Fruit fly (Drosophila melanogaster) whole organism, embryonic: Measurements from ENCODE around the gene Actn3.

Source experiments
- Abd-B ChIP-seq: fragments of 200-800 bp; sonication (Bioruptor generic); optimal IDR thresholded peaks from 2 replicates; lab custom pipeline; 2018; ENCODE audit warnings: missing biosample characterization, mild to moderate bottlenecking, missing genetic modification characterization, moderate library complexity
- Aef1 ChIP-seq: fragments of 200-800 bp; sonication (Bioruptor generic); IDR thresholded peaks from 3 replicates; pipeline ENCODE4 v1.3.6; 2022; ENCODE audit warnings: missing biosample characterization, missing genetic modification characterization
- BEAF-32 ChIP-seq: fragments of 200-800 bp; sonication (Bioruptor generic); optimal IDR thresholded peaks from 3 replicates; lab custom pipeline; 2017; ENCODE audit warnings: missing biosample characterization, missing genetic modification characterization, mild to moderate bottlenecking, moderate library complexity, missing genetic modification reagents
- Blimp-1 ChIP-seq: fragments of 200-800 bp; sonication (Bioruptor generic); optimal IDR thresholded peaks from 3 replicates; lab custom pipeline; 2018; ENCODE audit warnings: missing biosample characterization, missing genetic modification characterization, mild to moderate bottlenecking, moderate library complexity, missing genetic modification reagents
- Bteb2 ChIP-seq: fragments of 200-800 bp; sonication (Bioruptor generic); optimal IDR thresholded peaks from 2 replicates; lab custom pipeline; 2016; ENCODE audit warnings: missing biosample characterization, missing genetic modification characterization
- CG10209 ChIP-seq: fragments of 200-800 bp; sonication (Bioruptor generic); optimal IDR thresholded peaks from 3 replicates; lab custom pipeline; 2017; ENCODE audit warnings: missing biosample characterization, mild to moderate bottlenecking, missing genetic modification characterization, missing genetic modification reagents
- CG10565 ChIP-seq: fragments of 200-800 bp; sonication (Bioruptor generic); optimal IDR thresholded peaks from 3 replicates; lab custom pipeline; 2016; ENCODE audit warnings: missing biosample characterization, mild to moderate bottlenecking, missing genetic modification characterization
- CG11398 ChIP-seq: fragments of 200-800 bp; sonication (Bioruptor generic); optimal IDR thresholded peaks from 2 replicates; lab custom pipeline; 2016; ENCODE audit warnings: missing biosample characterization, missing genetic modification characterization
- CG12236 ChIP-seq: fragments of 200-800 bp; sonication (Bioruptor generic); optimal IDR thresholded peaks from 2 replicates; lab custom pipeline; 2016; ENCODE audit warnings: missing biosample characterization, missing genetic modification characterization
- CG13296 ChIP-seq: fragments of 200-800 bp; sonication (Bioruptor generic); optimal IDR thresholded peaks from 3 replicates; lab custom pipeline; 2018; ENCODE audit warnings: missing biosample characterization, mild to moderate bottlenecking, missing genetic modification characterization
- CG14050 ChIP-seq: fragments of 200-800 bp; sonication (Bioruptor generic); IDR thresholded peaks from 3 replicates; pipeline ENCODE4 v1.3.6; 2022; ENCODE audit warnings: missing biosample characterization, missing genetic modification characterization
- CG15696 ChIP-seq: fragments of 200-800 bp; sonication (Bioruptor generic); optimal IDR thresholded peaks from 2 replicates; lab custom pipeline; 2019; ENCODE audit warnings: missing biosample characterization, mild to moderate bottlenecking, missing genetic modification characterization, moderate library complexity
- CG1603 ChIP-seq: fragments of 200-800 bp; sonication (Bioruptor generic); optimal IDR thresholded peaks from 2 replicates; lab custom pipeline; 2019; ENCODE audit warnings: missing biosample characterization, mild to moderate bottlenecking, missing genetic modification characterization, moderate library complexity
- CG1832 ChIP-seq: fragments of 200-800 bp; sonication (Bioruptor generic); optimal IDR thresholded peaks from 2 replicates; lab custom pipeline; 2017; ENCODE audit warnings: missing biosample characterization, mild to moderate bottlenecking, missing genetic modification characterization, inconsistent platforms
- CG18476 ChIP-seq: fragments of 200-800 bp; sonication (Bioruptor generic); optimal IDR thresholded peaks from 2 replicates; lab custom pipeline; 2016; ENCODE audit warnings: missing biosample characterization, mild to moderate bottlenecking, missing genetic modification characterization
- CG18599 ChIP-seq: fragments of 200-800 bp; sonication (Bioruptor generic); optimal IDR thresholded peaks from 3 replicates; lab custom pipeline; 2017; ENCODE audit warnings: missing biosample characterization, missing genetic modification characterization, mild to moderate bottlenecking, moderate library complexity, missing genetic modification reagents
- CG2202 ChIP-seq: fragments of 200-800 bp; sonication (Bioruptor generic); optimal IDR thresholded peaks from 2 replicates; lab custom pipeline; 2018; ENCODE audit warnings: missing biosample characterization, mild to moderate bottlenecking, missing genetic modification characterization
- CG3838 ChIP-seq: fragments of 200-800 bp; sonication (Bioruptor generic); optimal IDR thresholded peaks from 3 replicates; lab custom pipeline; 2016; ENCODE audit warnings: missing biosample characterization, missing genetic modification characterization
- CG4360 ChIP-seq: fragments of 200-800 bp; sonication (Bioruptor generic); IDR thresholded peaks from 2 replicates; pipeline ENCODE4 v1.3.6; 2022; ENCODE audit warnings: missing biosample characterization, missing genetic modification characterization
- CG43689 ChIP-seq: fragments of 200-800 bp; sonication (Bioruptor generic); IDR thresholded peaks from 2 replicates; pipeline ENCODE4 v1.3.6; 2022; ENCODE audit warnings: missing biosample characterization, missing genetic modification characterization
- CG4424 ChIP-seq: fragments of 200-800 bp; sonication (Bioruptor generic); optimal IDR thresholded peaks from 3 replicates; lab custom pipeline; 2016; ENCODE audit warnings: missing biosample characterization, missing genetic modification characterization
- CG6791 ChIP-seq: fragments of 200-800 bp; sonication (Bioruptor generic); IDR thresholded peaks from 3 replicates; pipeline ENCODE4 v1.3.6; 2022; ENCODE audit warnings: missing biosample characterization, missing genetic modification characterization; ENCODE audit not compliant: partially characterized antibody
- CG8359 ChIP-seq: fragments of 200-800 bp; sonication (Bioruptor generic); optimal IDR thresholded peaks from 2 replicates; lab custom pipeline; 2017; ENCODE audit warnings: missing biosample characterization, mild to moderate bottlenecking, missing genetic modification characterization, borderline replicate concordance
- CkIIα-i1 ChIP-seq: fragments of 200-800 bp; sonication (Bioruptor generic); IDR thresholded peaks from 2 replicates; pipeline ENCODE4 v1.3.6; 2022; ENCODE audit warnings: missing biosample characterization, missing genetic modification characterization
- CrebB ChIP-seq: fragments of 200-800 bp; sonication (Bioruptor generic); optimal IDR thresholded peaks from 3 replicates; lab custom pipeline; 2018; ENCODE audit warnings: missing biosample characterization, mild to moderate bottlenecking, missing genetic modification characterization
- D ChIP-seq, 2 experiments: fragments of 200-800 bp in 1 of 2; fragments of >200 bp in 1 of 2; sonication (Bioruptor generic) in 1 of 2; optimal IDR thresholded peaks; 2 replicates in 1 of 2; 3 replicates in 1 of 2; lab custom pipeline; 2017; ENCODE audit warnings: mild to moderate bottlenecking in 1 of 2, missing biosample characterization in 1 of 2, missing genetic modification characterization in 1 of 2, missing genetic modification reagents in 1 of 2
- D19B ChIP-seq: fragments of 200-800 bp; sonication (Bioruptor generic); optimal IDR thresholded peaks from 2 replicates; lab custom pipeline; 2017; ENCODE audit warnings: missing biosample characterization, mild to moderate bottlenecking, missing genetic modification characterization
- Dip2 ChIP-seq: fragments of 200-800 bp; sonication (Bioruptor generic); IDR thresholded peaks from 2 replicates; pipeline ENCODE4 v1.3.6; 2022; ENCODE audit warnings: missing biosample characterization, missing genetic modification characterization
- Doc2 ChIP-seq: fragments of 200-800 bp; sonication (Bioruptor generic); IDR thresholded peaks from 2 replicates; pipeline ENCODE4 v1.3.6; 2022; ENCODE audit warnings: missing biosample characterization, missing genetic modification characterization
- Ets65A ChIP-seq: fragments of 200-800 bp; sonication (Bioruptor generic); peaks from one replicate; lab custom pipeline; 2016; ENCODE audit warnings: missing biosample characterization, missing genetic modification characterization
- Fer3 ChIP-seq: fragments of 200-800 bp; sonication (Bioruptor generic); optimal IDR thresholded peaks from 2 replicates; lab custom pipeline; 2018; ENCODE audit warnings: missing biosample characterization, mild to moderate bottlenecking, missing genetic modification characterization, moderate library complexity
- H2.0 ChIP-seq: fragments of 200-800 bp; sonication (Bioruptor generic); IDR thresholded peaks from 2 replicates; pipeline ENCODE4 v1.3.6; 2022; ENCODE audit warnings: missing biosample characterization, missing genetic modification characterization
- Pdp1 ChIP-seq, 2 experiments: fragments of 200-800 bp; sonication (Bioruptor generic); optimal IDR thresholded peaks; 3 replicates each; lab custom pipeline; 2016; ENCODE audit warnings: missing biosample characterization in 2 of 2, missing genetic modification characterization in 2 of 2, mild to moderate bottlenecking in 1 of 2, moderate library complexity in 1 of 2
- Ssrp ChIP-seq: fragments of 200-800 bp; sonication (Bioruptor generic); optimal IDR thresholded peaks from 2 replicates; lab custom pipeline; 2018; ENCODE audit warnings: missing biosample characterization, mild to moderate bottlenecking, missing genetic modification characterization, moderate library complexity
- Usf ChIP-seq: fragments of 200-800 bp; sonication (Bioruptor generic); optimal IDR thresholded peaks from 2 replicates; lab custom pipeline; 2017; ENCODE audit warnings: missing genotype, missing biosample characterization, missing genetic modification characterization
- bbx ChIP-seq: fragments of 200-800 bp; sonication (Bioruptor generic); IDR thresholded peaks from 2 replicates; pipeline ENCODE4 v1.3.6; 2022; ENCODE audit warnings: missing biosample characterization, missing genetic modification characterization; ENCODE audit not compliant: partially characterized antibody
- croc ChIP-seq: fragments of 200-800 bp; sonication (Bioruptor generic); conservative IDR thresholded peaks from 3 replicates; pipeline ENCODE4 v1.3.6; 2022; ENCODE audit warnings: missing biosample characterization, missing genetic modification characterization
- dati ChIP-seq: fragments of 200-800 bp; sonication (Bioruptor generic); IDR thresholded peaks from 2 replicates; pipeline ENCODE4 v1.3.6; 2022; ENCODE audit warnings: missing biosample characterization, missing genetic modification characterization
- dimm ChIP-seq: fragments of 200-800 bp; sonication (Bioruptor generic); IDR thresholded peaks from 2 replicates; pipeline ENCODE4 v1.3.6; 2022; ENCODE audit warnings: missing biosample characterization, missing genetic modification characterization
- fd3F ChIP-seq: fragments of 200-800 bp; sonication (Bioruptor generic); optimal IDR thresholded peaks from 2 replicates; lab custom pipeline; 2018; ENCODE audit warnings: missing biosample characterization, mild to moderate bottlenecking, missing genetic modification characterization, moderate library complexity
- gt ChIP-seq: fragments of 200-800 bp; sonication (Bioruptor generic); IDR thresholded peaks from 2 replicates; pipeline ENCODE4 v1.3.6; 2022; ENCODE audit warnings: missing biosample characterization, missing genetic modification characterization
- insv ChIP-seq, 2 experiments: fragments of 200-800 bp; sonication (Bioruptor generic); optimal IDR thresholded peaks; 3 replicates each; lab custom pipeline; 2016 to 2018; ENCODE audit warnings: missing biosample characterization in 2 of 2, missing genetic modification characterization in 2 of 2
- kah ChIP-seq: fragments of 200-800 bp; sonication (Bioruptor generic); optimal IDR thresholded peaks from 2 replicates; lab custom pipeline; 2018; ENCODE audit warnings: missing biosample characterization, mild to moderate bottlenecking, missing genetic modification characterization
- odd ChIP-seq: fragments of 200-800 bp; sonication (Bioruptor generic); optimal IDR thresholded peaks from 2 replicates; lab custom pipeline; 2017; ENCODE audit warnings: missing biosample characterization, mild to moderate bottlenecking, missing genetic modification characterization
- psq ChIP-seq: fragments of 200-800 bp; sonication (Bioruptor generic); optimal IDR thresholded peaks from 2 replicates; lab custom pipeline; 2017; ENCODE audit warnings: missing biosample characterization, missing genetic modification characterization
- sqz ChIP-seq: fragments of 200-800 bp; sonication (Bioruptor generic); optimal IDR thresholded peaks from 3 replicates; lab custom pipeline; 2018; ENCODE audit warnings: missing biosample characterization, mild to moderate bottlenecking, missing genetic modification characterization
- stwl ChIP-seq: fragments of 200-800 bp; sonication (Bioruptor generic); optimal IDR thresholded peaks from 3 replicates; lab custom pipeline; 2018; ENCODE audit warnings: missing biosample characterization, mild to moderate bottlenecking, missing genetic modification characterization, moderate library complexity

Actn3 gene

DNA sequence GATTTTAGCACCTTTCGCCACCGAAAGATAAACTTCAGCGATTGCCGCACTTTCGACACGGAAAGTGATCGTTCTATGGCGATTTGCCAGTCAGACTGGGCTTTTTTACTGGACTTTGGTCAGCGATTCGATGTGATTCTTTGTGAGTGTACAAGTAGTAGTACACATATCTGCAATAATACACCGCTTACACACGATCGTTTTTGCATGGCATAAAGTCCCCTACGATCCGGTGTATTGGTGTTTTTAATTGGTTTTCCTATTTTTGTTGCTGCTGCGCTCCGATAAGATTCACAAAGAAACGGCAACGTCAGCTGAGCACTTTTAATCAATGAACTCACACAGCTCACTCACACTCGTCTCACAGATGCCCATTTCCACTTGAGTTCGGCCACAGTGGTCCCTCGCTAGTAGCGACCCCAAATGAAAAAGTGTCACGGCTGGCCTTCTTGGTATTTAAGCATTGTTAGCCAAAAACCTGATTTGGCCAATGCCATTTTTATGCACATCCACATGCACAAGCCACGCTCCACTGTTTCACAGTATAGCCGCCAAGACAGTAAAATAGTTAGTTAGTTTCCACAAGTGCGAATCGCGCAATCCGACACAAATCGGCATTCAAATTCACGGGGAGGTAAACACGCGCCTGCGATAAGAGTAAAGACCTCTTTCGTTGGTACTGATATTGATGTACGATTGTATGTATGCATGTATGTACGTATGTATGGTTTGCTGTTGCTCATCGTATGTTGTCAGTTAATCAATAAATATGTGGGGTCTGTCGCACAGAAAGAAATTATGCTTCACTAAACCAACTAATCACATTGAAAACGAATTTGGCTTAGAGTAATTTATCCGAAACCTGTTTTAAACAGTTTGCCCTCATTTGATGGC is 8.8 kb upstream of the Actn3 start (continued):
- TF ChIP-seq CG8359 (GFP tag; lab: Kevin White, UChicago) (peak; percentile 34), Blimp-1 (GFP tag; lab: Kevin White, UChicago) (peak; percentile 62), stwl (tag; lab: Kevin White, UChicago) (no peak), CG4360 (GFP tag; lab: Robert Waterston, UW) (peak; percentile 63), insv (GFP tag; optimal IDR thresholded peaks at IDR 0.05; lab: Kevin White, UChicago) (peak; percentile 39 to 65), dati (peak; percentile 77), CG14050 (GFP tag; lab: Robert Waterston, UW) (peak; percentile 95), BEAF-32 (GFP tag; lab: Kevin White, UChicago) (peak; percentile 20), CG4424 (GFP tag; lab: Kevin White, UChicago) (peak; percentile 82), H2.0 (GFP tag; lab: Robert Waterston, UW) (peak; percentile 96), CG11398 (GFP tag; lab: Kevin White, UChicago) (peak; percentile 91), Bteb2 (peak; percentile 95), odd (peak; percentile 89), Usf (GFP tag; lab: Kevin White, UChicago) (peak; percentile 92), CG18599 (GFP tag; lab: Kevin White, UChicago) (peak; percentile 98), D (optimal IDR thresholded peaks at IDR 0.05; lab: Kevin White, UChicago) (no peak), D (GFP tag; optimal IDR thresholded peaks at IDR 0.05; lab: Kevin White, UChicago) (peak; percentile 45), dimm (peak; percentile 95), Fer3 (peak; percentile 95), CG15696 (tag; lab: Kevin White, UChicago) (peak; percentile 43), CG43689 (GFP tag; lab: Robert Waterston, UW) (peak; percentile 91), CG1603 (tag; lab: Kevin White, UChicago) (peak; percentile 91), CG18476 (GFP tag; lab: Kevin White, UChicago) (peak; percentile 82), CG13296 (GFP tag; lab: Kevin White, UChicago) (peak; percentile 95), CG10565 (GFP tag; lab: Kevin White, UChicago) (no peak), CkIIα-i1 (GFP tag; lab: Robert Waterston, UW) (peak; percentile 87), Dip2 (GFP tag; lab: Robert Waterston, UW) (peak; percentile 47; the same call in 1 of the 2 replicates), CG10209 (GFP tag; lab: Kevin White, UChicago) (peak; percentile 93), CG3838 (GFP tag; lab: Kevin White, UChicago) (peak; percentile 86), gt (GFP tag; lab: Robert Waterston, UW) (peak; percentile 81), D19B (GFP tag; lab: Kevin White, UChicago) (peak; percentile 85), Ssrp (peak; percentile 77), bbx (GFP tag; lab: Robert Waterston, UW) (no peak), CG2202 (no peak), Aef1 (GFP tag; lab: Robert Waterston, UW) (peak; percentile 97), CG1832 (no peak), Ets65A (GFP tag; lab: Kevin White, UChicago) (peak; percentile 99), kah (GFP tag; lab: Kevin White, UChicago) (peak; percentile 36), CG6791 (0 out of 3 replicates have a peak, but pooled peaks have one; percentile 34), sqz (GFP tag; lab: Kevin White, UChicago) (peak; percentile 43), Doc2 (GFP tag; lab: Robert Waterston, UW) (peak; percentile 92), Abd-B (GFP tag; lab: Kevin White, UChicago) (peak; percentile 94), psq (GFP tag; lab: Kevin White, UChicago) (peak; percentile 31), CrebB (tag; lab: Kevin White, UChicago) (peak; percentile 93), CG12236 (GFP tag; lab: Kevin White, UChicago) (peak; percentile 72), fd3F (peak; percentile 95), croc (GFP tag; lab: Robert Waterston, UW) (peak; percentile 68), Pdp1 (GFP tag; optimal IDR thresholded peaks at IDR 0.05; lab: Kevin White, UChicago) (peak; percentile 94 to 96)
